Worm (Caenorhabditis elegans) whole organism, L1 larva: ENCODE measurements around the gene srg-41.

Source experiments
- C04F5.9 ChIP-seq: sonication (generic microtip); optimal IDR thresholded peaks from 2 replicates; lab custom pipeline; 2016; ENCODE audit warnings: missing genetic modification characterization, missing compliant biosample characterization
- C16A3.4 ChIP-seq: fragments of 150-350 bp; optimal IDR thresholded peaks from 2 replicates; lab custom pipeline; 2014; ENCODE audit warnings: missing biosample characterization, missing genetic modification characterization
- Y116A8C.19 ChIP-seq: sonication (generic microtip); optimal IDR thresholded peaks from 2 replicates; lab custom pipeline; 2016; ENCODE audit warnings: missing compliant biosample characterization, missing genetic modification characterization, borderline replicate concordance
- ama-1 ChIP-seq: fragments of 150-350 bp; optimal IDR thresholded peaks from 2 replicates; lab custom pipeline; 2014
- blmp-1 ChIP-seq: fragments of 150-350 bp; optimal IDR thresholded peaks from 2 replicates; lab custom pipeline; 2014; ENCODE audit warnings: missing biosample characterization, missing genetic modification characterization
- ceh-8 ChIP-seq: fragments of 200-800 bp; sonication (Bioruptor generic); optimal IDR thresholded peaks from 2 replicates; lab custom pipeline; 2018; ENCODE audit warnings: mild to moderate bottlenecking, missing genetic modification characterization, moderate library complexity, missing compliant biosample characterization
- ceh-82 ChIP-seq, 3 experiments: fragments of 150-350 bp in 1 of 3; sonication (generic microtip) in 2 of 3; optimal IDR thresholded peaks; 2 replicates each; lab custom pipeline; 2014 to 2017; ENCODE audit warnings: missing biosample characterization in 3 of 3, missing genetic modification characterization in 3 of 3
- ceh-88 ChIP-seq: fragments of 200-800 bp; sonication (Bioruptor generic); IDR thresholded peaks from 2 replicates; pipeline ENCODE4 v1.3.6; 2022; ENCODE audit warnings: missing genetic modification characterization, missing compliant biosample characterization
- dpl-1 ChIP-seq, 3 experiments: fragments of 150-350 bp in 2 of 3; sonication (generic microtip) in 1 of 3; optimal IDR thresholded peaks; 2 replicates each; lab custom pipeline; 2014 to 2017; ENCODE audit warnings: missing biosample characterization in 3 of 3, missing genetic modification characterization in 3 of 3, missing genetic modification reagents in 3 of 3
- dsc-1 ChIP-seq: sonication (generic microtip); optimal IDR thresholded peaks from 2 replicates; lab custom pipeline; 2016; ENCODE audit warnings: mild to moderate bottlenecking, missing genetic modification characterization, missing compliant biosample characterization
- efl-1 ChIP-seq, 4 experiments: fragments of 150-350 bp; optimal IDR thresholded peaks in 3 of 4; peaks in 1 of 4; 1 replicate in 1 of 4; 2 replicates in 3 of 4; lab custom pipeline; 2014; ENCODE audit warnings: missing biosample characterization in 2 of 4, missing genetic modification characterization in 2 of 4, missing genetic modification reagents in 2 of 4
- egl-13 ChIP-seq: sonication (generic microtip); optimal IDR thresholded peaks from 2 replicates; lab custom pipeline; 2016; ENCODE audit warnings: missing genotype, missing genetic modification reagents, missing genetic modification characterization, missing compliant biosample characterization
- elt-2 ChIP-seq: sonication (generic microtip); optimal IDR thresholded peaks from 2 replicates; lab custom pipeline; 2016; ENCODE audit warnings: missing genetic modification characterization, mild to moderate bottlenecking, inconsistent platforms, missing compliant biosample characterization, missing genetic modification reagents
- fkh-10 ChIP-seq: sonication (generic microtip); optimal IDR thresholded peaks from 2 replicates; lab custom pipeline; 2017; ENCODE audit warnings: missing biosample characterization, missing genetic modification reagents, missing genetic modification characterization
- fkh-4 ChIP-seq: sonication (generic microtip); optimal IDR thresholded peaks from 2 replicates; lab custom pipeline; 2016; ENCODE audit warnings: missing compliant biosample characterization, missing genetic modification characterization, borderline replicate concordance
- fkh-8 ChIP-seq: sonication (generic microtip); optimal IDR thresholded peaks from 2 replicates; lab custom pipeline; 2016; ENCODE audit warnings: mild to moderate bottlenecking, missing genetic modification characterization, missing compliant biosample characterization
- hlh-17 ChIP-seq: fragments of 200-800 bp; sonication (Bioruptor generic); optimal IDR thresholded peaks from 2 replicates; lab custom pipeline; 2018; ENCODE audit warnings: missing genetic modification characterization, mild to moderate bottlenecking, missing compliant biosample characterization, moderate library complexity, borderline replicate concordance
- jun-1 ChIP-seq: fragments of 150-350 bp; optimal IDR thresholded peaks from 2 replicates; lab custom pipeline; 2014; ENCODE audit warnings: missing biosample characterization, missing genetic modification reagents, missing genetic modification characterization
- lin-13 ChIP-seq: fragments of 150-350 bp; optimal IDR thresholded peaks from 2 replicates; lab custom pipeline; 2014; ENCODE audit warnings: missing biosample characterization, missing genetic modification reagents, missing genetic modification characterization
- lin-14 ChIP-seq: fragments of 200-800 bp; sonication (Bioruptor generic); optimal IDR thresholded peaks from 2 replicates; lab custom pipeline; 2018; ENCODE audit warnings: mild to moderate bottlenecking, missing genetic modification characterization, moderate library complexity, missing compliant biosample characterization
- lin-35 ChIP-seq, 2 experiments: fragments of 150-350 bp; optimal IDR thresholded peaks; 2 replicates each; lab custom pipeline; 2014; ENCODE audit warnings: missing biosample characterization in 2 of 2, missing genetic modification characterization in 2 of 2, missing genetic modification reagents in 2 of 2
- lin-39 ChIP-seq: fragments of 150-350 bp; optimal IDR thresholded peaks from 2 replicates; lab custom pipeline; 2014; ENCODE audit warnings: missing biosample characterization, missing genetic modification reagents, missing genetic modification characterization
- lir-3 ChIP-seq: sonication (generic microtip); optimal IDR thresholded peaks from 2 replicates; lab custom pipeline; 2016; ENCODE audit warnings: mild to moderate bottlenecking, missing genetic modification characterization, moderate library complexity, missing compliant biosample characterization; ENCODE audit not compliant: poor library complexity
- lsy-2 ChIP-seq, 2 experiments: fragments of 150-350 bp; optimal IDR thresholded peaks; 2 replicates each; lab custom pipeline; 2014; ENCODE audit warnings: missing biosample characterization in 2 of 2, missing genetic modification characterization in 2 of 2
- mep-1 ChIP-seq: fragments of 150-350 bp; optimal IDR thresholded peaks from 2 replicates; lab custom pipeline; 2014; ENCODE audit warnings: missing biosample characterization, missing genetic modification characterization
- nhr-20 ChIP-seq: sonication (generic microtip); optimal IDR thresholded peaks from 2 replicates; lab custom pipeline; 2016; ENCODE audit warnings: mild to moderate bottlenecking, missing genetic modification characterization, missing compliant biosample characterization
- nhr-28 ChIP-seq: fragments of 150-350 bp; optimal IDR thresholded peaks from 2 replicates; lab custom pipeline; 2014; ENCODE audit warnings: missing biosample characterization, missing genetic modification characterization
- nhr-47 ChIP-seq: sonication (generic microtip); optimal IDR thresholded peaks from 2 replicates; lab custom pipeline; 2016; ENCODE audit warnings: mild to moderate bottlenecking, missing genetic modification characterization, moderate library complexity, missing compliant biosample characterization
- nhr-71 ChIP-seq: sonication (generic microtip); optimal IDR thresholded peaks from 2 replicates; lab custom pipeline; 2016; ENCODE audit warnings: mild to moderate bottlenecking, missing genetic modification characterization, moderate library complexity, missing compliant biosample characterization
- nhr-76 ChIP-seq: sonication (generic microtip); optimal IDR thresholded peaks from 2 replicates; lab custom pipeline; 2017; ENCODE audit warnings: missing biosample characterization, missing genetic modification characterization
- nhr-77 ChIP-seq: fragments of 150-350 bp; optimal IDR thresholded peaks from 2 replicates; lab custom pipeline; 2014; ENCODE audit warnings: missing biosample characterization, missing genetic modification characterization
- nhr-84 ChIP-seq: sonication (generic microtip); optimal IDR thresholded peaks from 2 replicates; lab custom pipeline; 2017; ENCODE audit warnings: missing biosample characterization, missing genetic modification characterization
- nhr-85 ChIP-seq: sonication (generic microtip); peaks from one replicate; lab custom pipeline; 2016; ENCODE audit warnings: missing genetic modification characterization, inconsistent platforms, missing compliant biosample characterization
- nhr-90 ChIP-seq: sonication (generic microtip); optimal IDR thresholded peaks from 2 replicates; lab custom pipeline; 2016; ENCODE audit warnings: mild to moderate bottlenecking, missing genetic modification characterization, missing compliant biosample characterization; ENCODE audit not compliant: poor library complexity
- pax-3 ChIP-seq: fragments of 200-800 bp; sonication (Bioruptor generic); optimal IDR thresholded peaks from 2 replicates; lab custom pipeline; 2018; ENCODE audit warnings: mild to moderate bottlenecking, missing genetic modification characterization, moderate library complexity, missing compliant biosample characterization
- pqm-1 ChIP-seq: sonication (generic microtip); optimal IDR thresholded peaks from 3 replicates; lab custom pipeline; 2017; ENCODE audit warnings: missing biosample characterization, missing genetic modification characterization
- rnt-1 ChIP-seq: sonication (generic microtip); optimal IDR thresholded peaks from 2 replicates; lab custom pipeline; 2016; ENCODE audit warnings: mild to moderate bottlenecking, missing genetic modification characterization, moderate library complexity, missing compliant biosample characterization
- snpc-4 ChIP-seq: fragments of 150-350 bp; optimal IDR thresholded peaks from 2 replicates; lab custom pipeline; 2014; ENCODE audit warnings: missing biosample characterization, missing genetic modification characterization
- snu-23 ChIP-seq: sonication (generic microtip); optimal IDR thresholded peaks from 2 replicates; lab custom pipeline; 2016; ENCODE audit warnings: missing genetic modification characterization, missing compliant biosample characterization
- sox-4 ChIP-seq: sonication (generic microtip); optimal IDR thresholded peaks from 2 replicates; lab custom pipeline; 2016; ENCODE audit warnings: missing genetic modification characterization, missing compliant biosample characterization
- sptf-1 ChIP-seq: fragments of 150-350 bp; optimal IDR thresholded peaks from 2 replicates; lab custom pipeline; 2014; ENCODE audit warnings: missing biosample characterization, missing genetic modification characterization
- sup-37 ChIP-seq: fragments of 200-800 bp; sonication (Bioruptor generic); optimal IDR thresholded peaks from 2 replicates; lab custom pipeline; 2018; ENCODE audit warnings: mild to moderate bottlenecking, missing genetic modification characterization, missing compliant biosample characterization
- swsn-7 ChIP-seq: sonication (generic microtip); optimal IDR thresholded peaks from 2 replicates; lab custom pipeline; 2016; ENCODE audit warnings: missing genetic modification characterization, missing compliant biosample characterization
- unc-130 ChIP-seq: fragments of 150-350 bp; optimal IDR thresholded peaks from 2 replicates; lab custom pipeline; 2017; ENCODE audit warnings: missing biosample characterization, missing genetic modification characterization, inconsistent platforms
- unc-30 ChIP-seq: sonication (generic microtip); optimal IDR thresholded peaks from 2 replicates; lab custom pipeline; 2017; ENCODE audit warnings: missing biosample characterization, missing genetic modification characterization
- unc-62 ChIP-seq: fragments of 150-350 bp; optimal IDR thresholded peaks from 2 replicates; lab custom pipeline; 2014; ENCODE audit warnings: missing biosample characterization, missing genetic modification reagents, missing genetic modification characterization
- unc-86 ChIP-seq: sonication (generic microtip); optimal IDR thresholded peaks from 2 replicates; lab custom pipeline; 2016; ENCODE audit warnings: missing genetic modification characterization, missing compliant biosample characterization
- zip-4 ChIP-seq: fragments of 200-800 bp; sonication (Bioruptor generic); optimal IDR thresholded peaks from 2 replicates; lab custom pipeline; 2018; ENCODE audit warnings: mild to moderate bottlenecking, missing genetic modification characterization, moderate library complexity, missing compliant biosample characterization

The srg-41 gene

ce11 chrV:11121247-11121646, 40.4 kb downstream of the srg-41 start (continued):
- TF ChIP-seq lir-3 (tag; lab: Kevin White, UChicago) (peak; percentile 38), unc-130 (tag; lab: Kevin White, UChicago) (peak; percentile 48), C04F5.9 (tag; lab: Kevin White, UChicago) (no peak), fkh-8 (tag; lab: Kevin White, UChicago) (peak; percentile 31), blmp-1 (tag; lab: Kevin White, UChicago) (peak; percentile 56), lin-14 (GFP tag; lab: Kevin White, UChicago) (peak; percentile 83), nhr-77 (no peak), snpc-4 (tag; lab: Kevin White, UChicago) (no peak), dpl-1 (GFP tag; optimal IDR thresholded peaks at IDR 0.05; lab: Kevin White, UChicago) (peak in 2 of 3 experiments; percentile 30 to 63), elt-2 (no peak), ceh-8 (no peak), hlh-17 (GFP tag; lab: Kevin White, UChicago) (no peak), nhr-90 (no peak), nhr-76 (tag; lab: Kevin White, UChicago) (no peak), pax-3 (tag; lab: Kevin White, UChicago) (no peak), snu-23 (GFP tag; lab: Kevin White, UChicago) (peak; percentile 74)

DNA sequence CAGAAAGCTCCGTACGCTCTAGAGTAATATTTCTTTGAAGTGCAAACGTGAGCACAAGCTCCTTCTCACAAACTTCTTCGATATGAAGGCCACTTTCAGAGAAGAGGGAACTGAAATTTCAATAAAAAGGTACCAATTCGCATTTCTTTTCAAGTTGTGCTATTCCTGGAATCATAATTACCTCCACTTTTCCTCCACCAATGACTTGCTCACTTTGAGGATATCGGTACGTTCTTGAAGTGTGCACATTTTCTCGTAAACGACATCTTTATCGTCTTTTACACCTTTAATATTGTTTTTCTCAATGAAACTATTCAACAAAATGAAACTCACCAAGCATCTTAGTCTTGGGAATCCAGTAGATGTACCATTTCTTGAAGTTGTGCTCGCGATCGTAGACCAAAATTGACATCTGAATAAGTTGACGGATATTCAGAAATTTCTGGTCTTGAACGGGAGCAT, 42.4 kb downstream of the srg-41 start, which contains the start of gene scb-1:
Gene scb-1 (minus strand): TSS at position 412 of the 462 bp plus-strand sequence.
- no peak for TF ChIP-seq unc-62 (GFP tag; lab: Kevin White, UChicago)
- peak; percentile 9 for TF ChIP-seq nhr-90
- TF ChIP-seq ceh-82 (tag; optimal IDR thresholded peaks at IDR 0.05; lab: Kevin White, UChicago), result no peak
- TF ChIP-seq pqm-1 (tag; lab: Kevin White, UChicago), result no peak
- peak; percentile 87 for TF ChIP-seq ama-1
- TF ChIP-seq unc-86 (tag; lab: Kevin White, UChicago), result no peak
- no peak for TF ChIP-seq dsc-1 (tag; lab: Kevin White, UChicago)
- no peak for TF ChIP-seq nhr-76 (tag; lab: Kevin White, UChicago)
- no peak for TF ChIP-seq nhr-84
- TF ChIP-seq snu-23 (GFP tag; lab: Kevin White, UChicago), result no peak
- no peak for TF ChIP-seq mep-1 (tag; lab: Kevin White, UChicago)
- TF ChIP-seq pax-3 (tag; lab: Kevin White, UChicago), result no peak
- TF ChIP-seq C16A3.4 (tag; lab: Kevin White, UChicago), result no peak
- TF ChIP-seq jun-1 (tag; lab: Kevin White, UChicago), result no peak
- TF ChIP-seq nhr-47, result no peak
- no peak for TF ChIP-seq lin-35 (GFP tag; optimal IDR thresholded peaks at IDR 0.05; lab: Kevin White, UChicago)
- TF ChIP-seq ceh-88 (GFP tag; lab: Robert Waterston, UW), result no peak
- TF ChIP-seq nhr-85 (tag; lab: Kevin White, UChicago), result peak; percentile 32
- no peak for TF ChIP-seq efl-1 (optimal IDR thresholded peaks at IDR 0.05; lab: Kevin White, UChicago)
- peak in 1 of 2 experiments; percentile 28 for TF ChIP-seq efl-1 (GFP tag; optimal IDR thresholded peaks at IDR 0.05 in 1 of 2; lab: Kevin White, UChicago)
- TF ChIP-seq nhr-71 (tag; lab: Kevin White, UChicago), result peak; percentile 20
- no peak for TF ChIP-seq fkh-10 (GFP tag; lab: Kevin White, UChicago)
- no peak for TF ChIP-seq Y116A8C.19 (tag; lab: Kevin White, UChicago)
- no peak for TF ChIP-seq rnt-1 (tag; lab: Kevin White, UChicago)
- TF ChIP-seq snpc-4 (tag; lab: Kevin White, UChicago), result no peak
- no peak for TF ChIP-seq lsy-2 (tag; optimal IDR thresholded peaks at IDR 0.05; lab: Kevin White, UChicago)

ce11 chrV:11118179-11118725, 43.4 kb downstream of the srg-41 start:
- TF ChIP-seq pax-3 (tag; lab: Kevin White, UChicago), result no peak
- no peak for TF ChIP-seq elt-2
- TF ChIP-seq swsn-7, result no peak
- TF ChIP-seq egl-13 (tag; lab: Kevin White, UChicago), result no peak
- peak; percentile 20 for TF ChIP-seq ama-1
- no peak for TF ChIP-seq nhr-28 (tag; lab: Kevin White, UChicago)
- TF ChIP-seq sup-37 (GFP tag; lab: Kevin White, UChicago), result no peak
- no peak for TF ChIP-seq lin-39
- TF ChIP-seq unc-30 (tag; lab: Kevin White, UChicago), result no peak
- no peak for TF ChIP-seq hlh-17 (GFP tag; lab: Kevin White, UChicago)
- TF ChIP-seq unc-86 (tag; lab: Kevin White, UChicago), result no peak
- no peak for TF ChIP-seq sox-4 (tag; lab: Kevin White, UChicago)
- no peak for TF ChIP-seq sptf-1 (tag; lab: Kevin White, UChicago)
- TF ChIP-seq zip-4 (GFP tag; lab: Kevin White, UChicago), result no peak
- no peak for TF ChIP-seq lin-13
- peak; percentile 16 for TF ChIP-seq nhr-20 (tag; lab: Kevin White, UChicago)
- no peak for TF ChIP-seq snu-23 (GFP tag; lab: Kevin White, UChicago)
- no peak for TF ChIP-seq fkh-4 (tag; lab: Kevin White, UChicago)
- TF ChIP-seq C16A3.4 (tag; lab: Kevin White, UChicago), result no peak
